Worm (Caenorhabditis elegans) whole organism, young adult: ENCODE measurements around the gene F57B9.1.
A peak's percentile ranks its signal among the peaks of the same experiment; 100 is the strongest.

Experiments
- B0019.2 ChIP-seq: fragments of 200-800 bp; sonication (Bioruptor generic); conservative IDR thresholded peaks from 2 replicates; pipeline ENCODE4 v1.3.6; 2022; ENCODE audit warnings: missing genetic modification reagents, missing genetic modification characterization, missing compliant biosample characterization
- D2030.7 ChIP-seq: fragments of 200-800 bp; sonication (Bioruptor generic); IDR thresholded peaks from 2 replicates; pipeline ENCODE4 v1.3.6; 2022; ENCODE audit warnings: missing genetic modification reagents, missing genetic modification characterization, missing compliant biosample characterization
- F10E7.11 ChIP-seq: sonication (generic microtip); optimal IDR thresholded peaks from 2 replicates; lab custom pipeline; 2017; ENCODE audit warnings: mild to moderate bottlenecking, missing genetic modification characterization, moderate library complexity, missing compliant biosample characterization
- F22D6.2 ChIP-seq: sonication (generic microtip); optimal IDR thresholded peaks from 2 replicates; lab custom pipeline; 2016; ENCODE audit warnings: mild to moderate bottlenecking, missing genetic modification characterization, missing compliant biosample characterization
- F23B12.7 ChIP-seq: sonication (generic microtip); optimal IDR thresholded peaks from 2 replicates; lab custom pipeline; 2017; ENCODE audit warnings: missing genetic modification characterization, mild to moderate bottlenecking, missing compliant biosample characterization, antibody characterized with exemption, moderate library complexity; ENCODE audit not compliant: insufficient read depth
- F55B11.4 ChIP-seq: sonication (generic microtip); optimal IDR thresholded peaks from 2 replicates; lab custom pipeline; 2016; ENCODE audit warnings: missing compliant biosample characterization, missing genetic modification characterization, borderline replicate concordance; ENCODE audit not compliant: insufficient read depth
- F57A8.1 ChIP-seq: fragments of 200-800 bp; sonication (Bioruptor generic); optimal IDR thresholded peaks from 2 replicates; lab custom pipeline; 2018; ENCODE audit warnings: mild to moderate bottlenecking, missing genetic modification characterization, moderate library complexity, missing compliant biosample characterization
- K11D2.4 ChIP-seq: fragments of 200-800 bp; sonication (Bioruptor generic); IDR thresholded peaks from 2 replicates; pipeline ENCODE4 v1.3.6; 2022; ENCODE audit warnings: missing genetic modification reagents, missing genetic modification characterization, missing compliant biosample characterization
- Y53G8AR.9 ChIP-seq: fragments of 200-800 bp; sonication (Bioruptor generic); conservative IDR thresholded peaks from 2 replicates; pipeline ENCODE4 v1.3.6; 2022; ENCODE audit warnings: missing genetic modification reagents, missing genetic modification characterization, missing compliant biosample characterization
- ccch-3 ChIP-seq: fragments of 200-800 bp; sonication (Bioruptor generic); optimal IDR thresholded peaks from 2 replicates; lab custom pipeline; 2018; ENCODE audit warnings: mild to moderate bottlenecking, missing genetic modification characterization, missing compliant biosample characterization
- cebp-1 ChIP-seq, 2 experiments: fragments of 200-800 bp in 1 of 2; sonication (Bioruptor generic) in 1 of 2; sonication (generic microtip) in 1 of 2; IDR thresholded peaks in 1 of 2; optimal IDR thresholded peaks in 1 of 2; 2 replicates each; pipeline versions ENCODE4 v1.3.6 to Lab custom; 2017 to 2022; ENCODE audit warnings: missing compliant biosample characterization in 2 of 2, missing genetic modification characterization in 2 of 2, mild to moderate bottlenecking in 1 of 2, missing genetic modification reagents in 1 of 2, moderate library complexity in 1 of 2
- chd-7 ChIP-seq: sonication (generic microtip); optimal IDR thresholded peaks from 2 replicates; lab custom pipeline; 2016; ENCODE audit warnings: mild to moderate bottlenecking, missing genetic modification characterization, moderate library complexity, missing compliant biosample characterization
- egl-18 ChIP-seq: fragments of 200-800 bp; sonication (Bioruptor generic); IDR thresholded peaks from 2 replicates; pipeline ENCODE4 v1.3.6; 2022; ENCODE audit warnings: missing genetic modification reagents, missing genetic modification characterization, missing compliant biosample characterization
- egrh-3 ChIP-seq: fragments of 200-800 bp; sonication (Bioruptor generic); IDR thresholded peaks from 2 replicates; pipeline ENCODE4 v1.3.6; 2022; ENCODE audit warnings: missing genetic modification reagents, missing genetic modification characterization, missing compliant biosample characterization
- gei-17 ChIP-seq: fragments of 200-800 bp; sonication (Bioruptor generic); optimal IDR thresholded peaks from 2 replicates; lab custom pipeline; 2018; ENCODE audit warnings: mild to moderate bottlenecking, missing genetic modification characterization, missing compliant biosample characterization
- him-1 ChIP-seq: sonication (generic microtip); optimal IDR thresholded peaks from 2 replicates; lab custom pipeline; 2016; ENCODE audit warnings: missing genotype, missing genetic modification reagents, missing genetic modification characterization, missing compliant biosample characterization
- hlh-26 ChIP-seq: fragments of 200-800 bp; sonication (Bioruptor generic); conservative IDR thresholded peaks from 2 replicates; pipeline ENCODE4 v1.3.6; 2022; ENCODE audit warnings: missing genetic modification reagents, missing genetic modification characterization, missing compliant biosample characterization
- hsf-1 ChIP-seq: fragments of 200-800 bp; sonication (Bioruptor generic); IDR thresholded peaks from 2 replicates; pipeline ENCODE4 v1.3.6; 2022; ENCODE audit warnings: missing genetic modification reagents, missing genetic modification characterization, missing compliant biosample characterization
- let-607 ChIP-seq, 2 experiments: fragments of 200-800 bp in 1 of 2; sonication (Bioruptor generic) in 1 of 2; sonication (generic microtip) in 1 of 2; optimal IDR thresholded peaks; 2 replicates each; lab custom pipeline; 2016 to 2018; ENCODE audit warnings: mild to moderate bottlenecking in 2 of 2, missing compliant biosample characterization in 2 of 2, missing genetic modification characterization in 2 of 2, moderate library complexity in 2 of 2, missing genotype in 1 of 2
- lin-26 ChIP-seq: fragments of 200-800 bp; sonication (Bioruptor generic); IDR thresholded peaks from 2 replicates; pipeline ENCODE4 v1.3.6; 2022; ENCODE audit warnings: missing genetic modification reagents, missing genetic modification characterization, missing compliant biosample characterization
- lin-35 ChIP-seq, 3 experiments: fragments of 150-350 bp in 2 of 3; sonication (generic microtip) in 1 of 3; optimal IDR thresholded peaks; 2 replicates each; lab custom pipeline; 2014 to 2018; ENCODE audit warnings: missing biosample characterization in 3 of 3, missing genetic modification characterization in 3 of 3, missing genetic modification reagents in 3 of 3
- mcd-1 ChIP-seq: fragments of 200-800 bp; sonication (Bioruptor generic); IDR thresholded peaks from 2 replicates; pipeline ENCODE4 v1.3.6; 2022; ENCODE audit warnings: missing genetic modification reagents, missing genetic modification characterization, missing compliant biosample characterization
- nhr-179 ChIP-seq: sonication (generic microtip); optimal IDR thresholded peaks from 2 replicates; lab custom pipeline; 2016; ENCODE audit warnings: mild to moderate bottlenecking, missing genetic modification characterization, missing compliant biosample characterization
- nhr-80 ChIP-seq: sonication (generic microtip); optimal IDR thresholded peaks from 2 replicates; lab custom pipeline; 2016; ENCODE audit warnings: missing genetic modification characterization, missing compliant biosample characterization
- nhr-90 ChIP-seq: sonication (generic microtip); optimal IDR thresholded peaks from 2 replicates; lab custom pipeline; 2016; ENCODE audit warnings: missing genotype, mild to moderate bottlenecking, missing genetic modification characterization, missing compliant biosample characterization
- rpc-1 ChIP-seq, 2 experiments: fragments of 150-350 bp in 1 of 2; sonication (generic microtip) in 1 of 2; optimal IDR thresholded peaks; 2 replicates each; lab custom pipeline; 2014 to 2018; ENCODE audit warnings: missing biosample characterization in 1 of 2, missing genetic modification characterization in 1 of 2, missing genetic modification reagents in 1 of 2, missing genotype in 1 of 2
- snpc-1.3 ChIP-seq: sonication (generic microtip); optimal IDR thresholded peaks from 2 replicates; lab custom pipeline; 2017; ENCODE audit warnings: missing genetic modification characterization, mild to moderate bottlenecking, missing compliant biosample characterization, antibody characterized with exemption, moderate library complexity, missing genotype, missing genetic modification reagents; ENCODE audit not compliant: insufficient read depth
- snpc-3.4 ChIP-seq: sonication (generic microtip); optimal IDR thresholded peaks from 2 replicates; lab custom pipeline; 2017; ENCODE audit warnings: missing genetic modification characterization, mild to moderate bottlenecking, missing compliant biosample characterization, antibody characterized with exemption, moderate library complexity, missing genotype, missing genetic modification reagents
- tlf-1 ChIP-seq: fragments of 200-800 bp; sonication (Bioruptor generic); optimal IDR thresholded peaks from 2 replicates; lab custom pipeline; 2018; ENCODE audit warnings: mild to moderate bottlenecking, missing genetic modification characterization, missing compliant biosample characterization
- xnd-1 ChIP-seq: sonication (generic microtip); optimal IDR thresholded peaks from 2 replicates; lab custom pipeline; 2016; ENCODE audit warnings: missing genotype, missing genetic modification reagents, missing genetic modification characterization, missing compliant biosample characterization
- ztf-6 ChIP-seq: fragments of 200-800 bp; sonication (Bioruptor generic); IDR thresholded peaks from 2 replicates; pipeline ENCODE4 v1.3.6; 2022; ENCODE audit warnings: missing genetic modification reagents, missing genetic modification characterization, missing compliant biosample characterization

F57B9.1 gene

ce11 chrIII:6992496-6992895, 30.6 kb downstream of the F57B9.1 start (continued):
- TF ChIP-seq F57A8.1 (GFP tag; lab: Kevin White, UChicago) (no peak), let-607 (tag; optimal IDR thresholded peaks at IDR 0.05; lab: Kevin White, UChicago) (no peak), mcd-1 (GFP tag; lab: Robert Waterston, UW) (no peak), him-1 (tag; lab: Kevin White, UChicago) (no peak), B0019.2 (no peak), cebp-1 (GFP tag; IDR thresholded peaks at IDR 0.05; lab: Robert Waterston, UW) (no peak), cebp-1 (tag; optimal IDR thresholded peaks at IDR 0.05; lab: Kevin White, UChicago) (peak; percentile 52)
- TF ChIP-seq, all 124 proteins: peak for 3

ce11 chrIII:6993179-6993578, 31.3 kb downstream of the F57B9.1 start:
- TF ChIP-seq K11D2.4 (GFP tag; lab: Robert Waterston, UW), result no peak
- TF ChIP-seq nhr-179, result no peak

ce11 chrIII:7002143-7002542, 40.3 kb downstream of the F57B9.1 start:
- TF ChIP-seq egrh-3, result no peak
- no peak for TF ChIP-seq lin-26 (GFP tag; lab: Robert Waterston, UW)
- no peak for TF ChIP-seq hsf-1
- TF ChIP-seq F22D6.2 (tag; lab: Kevin White, UChicago), result no peak
- no peak for TF ChIP-seq snpc-3.4 (tag; lab: Kevin White, UChicago)
- no peak for TF ChIP-seq B0019.2
- no peak for TF ChIP-seq F55B11.4 (tag; lab: Kevin White, UChicago)
- no peak for TF ChIP-seq cebp-1 (GFP tag; IDR thresholded peaks at IDR 0.05; lab: Robert Waterston, UW)
- TF ChIP-seq cebp-1 (tag; optimal IDR thresholded peaks at IDR 0.05; lab: Kevin White, UChicago), result no peak
- no peak for TF ChIP-seq lin-35 (GFP tag; optimal IDR thresholded peaks at IDR 0.05; lab: Kevin White, UChicago)
- no peak for TF ChIP-seq F10E7.11
- no peak for TF ChIP-seq ccch-3
- no peak for TF ChIP-seq rpc-1 (optimal IDR thresholded peaks at IDR 0.05; lab: Kevin White, UChicago)
- TF ChIP-seq rpc-1 (tag; optimal IDR thresholded peaks at IDR 0.05; lab: Kevin White, UChicago), result no peak
- TF ChIP-seq mcd-1 (GFP tag; lab: Robert Waterston, UW), result no peak
- no peak for TF ChIP-seq hlh-26 (GFP tag; lab: Robert Waterston, UW)

ce11 chrIII:7005350-7005749, 43.5 kb downstream of the F57B9.1 start, which contains the start of gene C06E8.5:
Gene C06E8.5, minus strand, starts transcription at chrIII:7005450.
- TF ChIP-seq chd-7 (tag; lab: Kevin White, UChicago) (no peak), let-607 (tag; optimal IDR thresholded peaks at IDR 0.05; lab: Kevin White, UChicago) (no peak), D2030.7 (GFP tag; lab: Robert Waterston, UW) (no peak), gei-17 (no peak), xnd-1 (tag; lab: Kevin White, UChicago) (no peak), F23B12.7 (tag; lab: Kevin White, UChicago) (no peak), ztf-6 (GFP tag; lab: Robert Waterston, UW) (no peak), egl-18 (GFP tag; lab: Robert Waterston, UW) (no peak)

ce11 chrIII:7008836-7009235, 46.9 kb downstream of the F57B9.1 start, which contains the start of gene lgc-38:
Gene lgc-38, plus strand, starts transcription at chrIII:7009136.
- TF ChIP-seq snpc-1.3 (no peak), F23B12.7 (tag; lab: Kevin White, UChicago) (no peak), nhr-90 (tag; lab: Kevin White, UChicago) (no peak), mcd-1 (GFP tag; lab: Robert Waterston, UW) (no peak), K11D2.4 (GFP tag; lab: Robert Waterston, UW) (no peak), lin-26 (GFP tag; lab: Robert Waterston, UW) (no peak), nhr-80 (tag; lab: Kevin White, UChicago) (no peak), tlf-1 (GFP tag; lab: Kevin White, UChicago) (no peak), Y53G8AR.9 (GFP tag; lab: Robert Waterston, UW) (no peak)
